Worm (Caenorhabditis elegans) whole organism, mixed stage, embryonic: Measurements from ENCODE around the gene vps-39.

Source experiments
- M03D4.4 ChIP-seq: sonication (generic microtip); optimal IDR thresholded peaks from 2 replicates; lab custom pipeline; 2017; ENCODE audit warnings: mild to moderate bottlenecking, missing genetic modification characterization, missing compliant biosample characterization
- bed-3 ChIP-seq: fragments of 200-800 bp; sonication (Bioruptor generic); optimal IDR thresholded peaks from 3 replicates; lab custom pipeline; 2018; ENCODE audit warnings: mild to moderate bottlenecking, missing genetic modification characterization, moderate library complexity, missing compliant biosample characterization
- blmp-1 ChIP-seq: fragments of 150-350 bp; optimal IDR thresholded peaks from 2 replicates; lab custom pipeline; 2014; ENCODE audit warnings: missing biosample characterization, missing genetic modification characterization
- ceh-39 ChIP-seq: fragments of 150-350 bp; optimal IDR thresholded peaks from 2 replicates; lab custom pipeline; 2014; ENCODE audit warnings: missing biosample characterization, missing genetic modification characterization
- ceh-43 ChIP-seq: fragments of 200-800 bp; sonication (Bioruptor generic); optimal IDR thresholded peaks from 2 replicates; lab custom pipeline; 2018; ENCODE audit warnings: mild to moderate bottlenecking, missing genetic modification characterization, moderate library complexity, missing compliant biosample characterization
- ceh-83 ChIP-seq: fragments of 200-800 bp; sonication (Bioruptor generic); optimal IDR thresholded peaks from 2 replicates; lab custom pipeline; 2018; ENCODE audit warnings: mild to moderate bottlenecking, missing genetic modification characterization, missing compliant biosample characterization
- ces-1 ChIP-seq: fragments of 150-350 bp; optimal IDR thresholded peaks from 2 replicates; lab custom pipeline; 2014; ENCODE audit warnings: missing biosample characterization, missing genetic modification reagents, missing genetic modification characterization
- cnd-1 ChIP-seq: fragments of 200-800 bp; sonication (Bioruptor generic); optimal IDR thresholded peaks from 2 replicates; lab custom pipeline; 2018; ENCODE audit warnings: mild to moderate bottlenecking, missing genetic modification characterization, missing compliant biosample characterization
- drap-1 ChIP-seq: fragments of 200-800 bp; sonication (Bioruptor generic); optimal IDR thresholded peaks from 3 replicates; lab custom pipeline; 2018; ENCODE audit warnings: mild to moderate bottlenecking, missing genetic modification characterization, missing compliant biosample characterization
- elt-1 ChIP-seq: sonication (generic microtip); optimal IDR thresholded peaks from 2 replicates; lab custom pipeline; 2017; ENCODE audit warnings: missing genetic modification characterization, mild to moderate bottlenecking, missing compliant biosample characterization, antibody characterized with exemption, moderate library complexity, borderline replicate concordance; ENCODE audit not compliant: insufficient read depth
- elt-3 ChIP-seq: fragments of 150-350 bp; optimal IDR thresholded peaks from 2 replicates; lab custom pipeline; 2014; ENCODE audit warnings: missing biosample characterization, missing genetic modification characterization
- flh-1 ChIP-seq: fragments of 200-800 bp; sonication (Bioruptor generic); optimal IDR thresholded peaks from 2 replicates; lab custom pipeline; 2018; ENCODE audit warnings: mild to moderate bottlenecking, missing genetic modification characterization, moderate library complexity, missing compliant biosample characterization
- ham-2 ChIP-seq: fragments of 200-800 bp; sonication (Bioruptor generic); optimal IDR thresholded peaks from 2 replicates; lab custom pipeline; 2018; ENCODE audit warnings: mild to moderate bottlenecking, missing genetic modification characterization, missing compliant biosample characterization
- hlh-1 ChIP-seq: fragments of 150-350 bp; optimal IDR thresholded peaks from 2 replicates; lab custom pipeline; 2014; ENCODE audit warnings: missing biosample characterization, missing genetic modification reagents, missing genetic modification characterization
- lin-13 ChIP-seq: fragments of 150-350 bp; optimal IDR thresholded peaks from 2 replicates; lab custom pipeline; 2014; ENCODE audit warnings: missing biosample characterization, missing genetic modification characterization
- lsy-2 ChIP-seq: fragments of 150-350 bp; optimal IDR thresholded peaks from 2 replicates; lab custom pipeline; 2014; ENCODE audit warnings: missing biosample characterization, missing genetic modification characterization
- mab-5 ChIP-seq: fragments of 150-350 bp; optimal IDR thresholded peaks from 2 replicates; lab custom pipeline; 2014; ENCODE audit warnings: missing biosample characterization, missing genetic modification characterization
- mep-1 ChIP-seq: fragments of 150-350 bp; optimal IDR thresholded peaks from 2 replicates; lab custom pipeline; 2017; ENCODE audit warnings: missing biosample characterization, missing genetic modification reagents, missing genetic modification characterization, inconsistent platforms
- mls-2 ChIP-seq: sonication (generic microtip); optimal IDR thresholded peaks from 2 replicates; lab custom pipeline; 2016; ENCODE audit warnings: mild to moderate bottlenecking, missing genetic modification characterization, moderate library complexity, missing compliant biosample characterization
- nhr-12 ChIP-seq: fragments of 150-350 bp; optimal IDR thresholded peaks from 2 replicates; lab custom pipeline; 2014; ENCODE audit warnings: missing biosample characterization, missing genetic modification characterization
- nhr-2 ChIP-seq: fragments of 150-350 bp; optimal IDR thresholded peaks from 2 replicates; lab custom pipeline; 2014; ENCODE audit warnings: missing biosample characterization, missing genetic modification characterization
- nhr-237 ChIP-seq: fragments of 150-350 bp; optimal IDR thresholded peaks from 2 replicates; lab custom pipeline; 2014; ENCODE audit warnings: missing biosample characterization, missing genetic modification characterization
- nhr-28 ChIP-seq: fragments of 150-350 bp; optimal IDR thresholded peaks from 2 replicates; lab custom pipeline; 2014; ENCODE audit warnings: missing biosample characterization, missing genetic modification characterization
- nhr-76 ChIP-seq: sonication (generic microtip); optimal IDR thresholded peaks from 2 replicates; lab custom pipeline; 2017; ENCODE audit warnings: missing biosample characterization, missing genetic modification characterization
- pha-4 ChIP-seq: fragments of 150-350 bp; optimal IDR thresholded peaks from 2 replicates; lab custom pipeline; 2018; ENCODE audit warnings: missing biosample characterization, missing genetic modification reagents, missing genetic modification characterization
- sem-2 ChIP-seq: fragments of 200-800 bp; sonication (Bioruptor generic); optimal IDR thresholded peaks from 2 replicates; lab custom pipeline; 2018; ENCODE audit warnings: mild to moderate bottlenecking, missing genetic modification characterization, missing compliant biosample characterization
- sptf-1 ChIP-seq: sonication (generic microtip); optimal IDR thresholded peaks from 2 replicates; lab custom pipeline; 2017; ENCODE audit warnings: mild to moderate bottlenecking, missing genetic modification characterization, moderate library complexity, missing compliant biosample characterization
- tbx-8 ChIP-seq: fragments of 200-800 bp; sonication (Bioruptor generic); optimal IDR thresholded peaks from 2 replicates; lab custom pipeline; 2018; ENCODE audit warnings: mild to moderate bottlenecking, missing genetic modification characterization, moderate library complexity, missing compliant biosample characterization
- unc-120 ChIP-seq: sonication (generic microtip); optimal IDR thresholded peaks from 2 replicates; lab custom pipeline; 2017; ENCODE audit warnings: missing genetic modification characterization, missing compliant biosample characterization; ENCODE audit not compliant: poor library complexity, severe bottlenecking
- unc-39 ChIP-seq: fragments of 150-350 bp; optimal IDR thresholded peaks from 2 replicates; lab custom pipeline; 2014; ENCODE audit warnings: missing biosample characterization, missing genetic modification characterization
- unc-62 ChIP-seq: fragments of 150-350 bp; optimal IDR thresholded peaks from 2 replicates; lab custom pipeline; 2014; ENCODE audit warnings: missing biosample characterization, missing genetic modification reagents, missing genetic modification characterization
- zip-8 ChIP-seq: fragments of 150-350 bp; optimal IDR thresholded peaks from 2 replicates; lab custom pipeline; 2014; ENCODE audit warnings: missing biosample characterization, missing genetic modification characterization
- ztf-11 ChIP-seq: fragments of 150-350 bp; optimal IDR thresholded peaks from 2 replicates; lab custom pipeline; 2014; ENCODE audit warnings: missing biosample characterization, missing genetic modification characterization

The vps-39 gene

ce11 chrV:14026194-14026593, 12.0 kb downstream of the vps-39 start, which contains the start of gene T08G5.2:
Gene T08G5.2 (minus strand): TSS chrV:14026294.
- no peak for TF ChIP-seq ces-1 (GFP tag; lab: Kevin White, UChicago)
- TF ChIP-seq mep-1 = no peak
- TF ChIP-seq elt-3 (tag; lab: Kevin White, UChicago) = no peak
- no peak for TF ChIP-seq nhr-12 (tag; lab: Kevin White, UChicago)
- no peak for TF ChIP-seq nhr-28 (tag; lab: Kevin White, UChicago)
- TF ChIP-seq cnd-1 = no peak
- no peak for TF ChIP-seq drap-1
- TF ChIP-seq sptf-1 = no peak
- TF ChIP-seq lsy-2 (tag; lab: Kevin White, UChicago) = no peak
- no peak for TF ChIP-seq zip-8 (tag; lab: Kevin White, UChicago)
- no peak for TF ChIP-seq nhr-2 (tag; lab: Kevin White, UChicago)
- no peak for TF ChIP-seq nhr-76
- no peak for TF ChIP-seq unc-39 (tag; lab: Kevin White, UChicago)
- TF ChIP-seq M03D4.4 (tag; lab: Kevin White, UChicago) = no peak
- no peak for TF ChIP-seq ham-2
- TF ChIP-seq flh-1 (GFP tag; lab: Kevin White, UChicago) = no peak
- TF ChIP-seq bed-3 (GFP tag; lab: Kevin White, UChicago) = no peak
- TF ChIP-seq tbx-8 = no peak
- no peak for TF ChIP-seq ceh-43 (GFP tag; lab: Kevin White, UChicago)
- TF ChIP-seq lin-13 (tag; lab: Kevin White, UChicago) = no peak

ce11 chrV:14023074-14023473, 15.1 kb downstream of the vps-39 start, which contains the start of gene T08G5.15:
Gene T08G5.15 (minus strand): TSS chrV:14023174.
- TF ChIP-seq elt-1 (tag; lab: Kevin White, UChicago) = no peak
- no peak for TF ChIP-seq mab-5
- TF ChIP-seq ces-1 (GFP tag; lab: Kevin White, UChicago) = no peak
- TF ChIP-seq M03D4.4 (tag; lab: Kevin White, UChicago) = no peak
- TF ChIP-seq sptf-1 = no peak
- TF ChIP-seq ham-2 = no peak
- TF ChIP-seq bed-3 (GFP tag; lab: Kevin White, UChicago) = no peak
- no peak for TF ChIP-seq nhr-28 (tag; lab: Kevin White, UChicago)
- no peak for TF ChIP-seq ceh-39 (tag; lab: Kevin White, UChicago)
- TF ChIP-seq nhr-237 (tag; lab: Kevin White, UChicago) = no peak
- TF ChIP-seq lsy-2 (tag; lab: Kevin White, UChicago) = no peak
- TF ChIP-seq ceh-43 (GFP tag; lab: Kevin White, UChicago) = no peak
- no peak for TF ChIP-seq ztf-11 (tag; lab: Kevin White, UChicago)
- no peak for TF ChIP-seq lin-13 (tag; lab: Kevin White, UChicago)
- TF ChIP-seq tbx-8 = no peak
- no peak for TF ChIP-seq unc-120 (tag; lab: Kevin White, UChicago)
- TF ChIP-seq mep-1 = no peak
- TF ChIP-seq drap-1 = no peak
- TF ChIP-seq zip-8 (tag; lab: Kevin White, UChicago) = no peak
- TF ChIP-seq nhr-76 = no peak

- TF ChIP-seq zip-8 (tag; lab: Kevin White, UChicago) = no peak
- TF ChIP-seq nhr-237 (tag; lab: Kevin White, UChicago) = no peak
- no peak for TF ChIP-seq mls-2 (tag; lab: Kevin White, UChicago)
- TF ChIP-seq ceh-43 (GFP tag; lab: Kevin White, UChicago) = no peak
- TF ChIP-seq mep-1 = no peak
- TF ChIP-seq unc-62 (GFP tag; lab: Kevin White, UChicago) = no peak
- TF ChIP-seq flh-1 (GFP tag; lab: Kevin White, UChicago) = no peak
- no peak for TF ChIP-seq nhr-2 (tag; lab: Kevin White, UChicago)
- no peak for TF ChIP-seq hlh-1
- TF ChIP-seq nhr-12 (tag; lab: Kevin White, UChicago) = no peak
- no peak for TF ChIP-seq pha-4
- no peak for TF ChIP-seq unc-120 (tag; lab: Kevin White, UChicago)
- no peak for TF ChIP-seq nhr-76
- TF ChIP-seq tbx-8 = no peak
- no peak for TF ChIP-seq ztf-11 (tag; lab: Kevin White, UChicago)
- no peak for TF ChIP-seq sem-2
- TF ChIP-seq ceh-83 = no peak
- no peak for TF ChIP-seq elt-1 (tag; lab: Kevin White, UChicago)
- TF ChIP-seq bed-3 (GFP tag; lab: Kevin White, UChicago) = no peak
- TF ChIP-seq, all 35 proteins: peak for 0
These were observed 19.5 kb downstream of the vps-39 start, which contains the start of the genes mtl-2 and T08G5.1 for ce11 chrV:14018640-14019039. Gene mtl-2 (minus strand): TSS chrV:14018673. Gene T08G5.1 (plus strand): TSS chrV:14018766.

ce11 chrV:14017476-14017875, 20.7 kb downstream of the vps-39 start, which contains the start of gene srh-308:
Gene srh-308 (minus strand): TSS chrV:14017576.
- TF ChIP-seq nhr-2 (tag; lab: Kevin White, UChicago) (no peak), cnd-1 (no peak), bed-3 (GFP tag; lab: Kevin White, UChicago) (no peak), mls-2 (tag; lab: Kevin White, UChicago) (no peak), nhr-76 (no peak), ham-2 (no peak), ceh-83 (no peak), ceh-39 (tag; lab: Kevin White, UChicago) (no peak), ztf-11 (tag; lab: Kevin White, UChicago) (no peak), nhr-237 (tag; lab: Kevin White, UChicago) (no peak), M03D4.4 (tag; lab: Kevin White, UChicago) (no peak), sptf-1 (no peak), elt-3 (tag; lab: Kevin White, UChicago) (no peak), blmp-1 (tag; lab: Kevin White, UChicago) (no peak), nhr-12 (tag; lab: Kevin White, UChicago) (no peak), elt-1 (tag; lab: Kevin White, UChicago) (no peak), tbx-8 (no peak), unc-120 (tag; lab: Kevin White, UChicago) (no peak), mab-5 (no peak)
